Worm (Caenorhabditis elegans): ENCODE data around the gene T23F4.2.

DNA sequence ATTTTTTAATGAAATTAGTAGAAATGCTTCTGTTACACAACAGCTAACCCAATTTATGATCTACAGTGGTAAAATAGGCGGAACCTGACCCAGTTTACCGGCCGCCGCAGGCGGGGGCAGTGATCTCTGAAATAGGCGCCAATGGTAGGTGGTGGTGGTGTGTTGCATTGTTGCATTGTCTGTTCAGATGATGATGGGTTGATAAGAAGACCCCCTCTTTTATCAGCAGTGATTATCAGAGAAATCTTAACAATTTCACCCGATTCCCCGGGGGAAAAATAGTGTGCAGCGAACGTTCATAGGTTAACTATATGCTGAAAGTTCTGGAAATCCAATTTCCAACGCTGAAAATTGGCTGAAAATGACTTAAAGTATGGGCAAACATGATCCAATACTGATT, 24.8 kb upstream of the T23F4.2 start:
- TF ChIP-seq pha-4 (GFP tag; IDR thresholded peaks at IDR 0.05) (no peak), pha-4 (tag; optimal IDR thresholded peaks at IDR 0.05) (no peak), lin-39 (tag; optimal IDR thresholded peaks at IDR 0.05) (no peak), nhr-102 (tag; optimal IDR thresholded peaks at IDR 0.05) (no peak), dve-1 (tag; optimal IDR thresholded peaks at IDR 0.05; ENCODE audit: insufficient read depth) (peak; percentile 24), nhr-77 (tag; optimal IDR thresholded peaks at IDR 0.05) (no peak), nhr-237 (tag; optimal IDR thresholded peaks at IDR 0.05) (no peak), F10B5.3 (tag; optimal IDR thresholded peaks at IDR 0.05) (no peak), fkh-10 (GFP tag; optimal IDR thresholded peaks at IDR 0.05) (no peak), dmd-8 (GFP tag; IDR thresholded peaks at IDR 0.05) (no peak)
